Worm (Caenorhabditis elegans) whole organism, L2 larva: Measurements from ENCODE around the gene R08E3.3.

Experiments
- C34F6.9 ChIP-seq: fragments of 150-350 bp; optimal IDR thresholded peaks from 2 replicates; lab custom pipeline; 2014; ENCODE audit warnings: missing biosample characterization, missing genetic modification characterization
- F13H6.1 ChIP-seq: sonication (generic microtip); optimal IDR thresholded peaks from 2 replicates; lab custom pipeline; 2016; ENCODE audit warnings: missing genetic modification characterization, missing compliant biosample characterization
- Y55F3AM.14 ChIP-seq: fragments of 200-800 bp; sonication (Bioruptor generic); optimal IDR thresholded peaks from 2 replicates; lab custom pipeline; 2018; ENCODE audit warnings: mild to moderate bottlenecking, missing genetic modification characterization, missing compliant biosample characterization
- ZK546.5 ChIP-seq: sonication (generic microtip); optimal IDR thresholded peaks from 2 replicates; lab custom pipeline; 2017; ENCODE audit warnings: missing biosample characterization, missing genetic modification characterization
- alr-1 ChIP-seq: fragments of 150-350 bp; optimal IDR thresholded peaks from 2 replicates; lab custom pipeline; 2014; ENCODE audit warnings: missing biosample characterization, missing genetic modification characterization
- ama-1 ChIP-seq: fragments of 150-350 bp; optimal IDR thresholded peaks from 2 replicates; lab custom pipeline; 2018; ENCODE audit warnings: inconsistent platforms
- blmp-1 ChIP-seq: sonication (generic microtip); optimal IDR thresholded peaks from 2 replicates; lab custom pipeline; 2017; ENCODE audit warnings: missing genetic modification characterization, mild to moderate bottlenecking, missing compliant biosample characterization, antibody characterized with exemption, moderate library complexity; ENCODE audit not compliant: insufficient read depth
- ceh-16 ChIP-seq: fragments of 150-350 bp; optimal IDR thresholded peaks from 2 replicates; lab custom pipeline; 2014; ENCODE audit warnings: missing biosample characterization, missing genetic modification characterization
- ceh-82 ChIP-seq: fragments of 150-350 bp; optimal IDR thresholded peaks from 2 replicates; lab custom pipeline; 2014; ENCODE audit warnings: missing biosample characterization, missing genetic modification characterization
- crh-2 ChIP-seq: sonication (generic microtip); optimal IDR thresholded peaks from 2 replicates; lab custom pipeline; 2017; ENCODE audit warnings: missing biosample characterization, missing genetic modification characterization
- egl-27 ChIP-seq: sonication (generic microtip); optimal IDR thresholded peaks from 3 replicates; lab custom pipeline; 2017; ENCODE audit warnings: missing biosample characterization, missing genetic modification reagents, missing genetic modification characterization
- elt-1 ChIP-seq: fragments of 150-350 bp; optimal IDR thresholded peaks from 2 replicates; lab custom pipeline; 2014; ENCODE audit warnings: missing biosample characterization, missing genetic modification characterization
- elt-3 ChIP-seq: sonication (generic microtip); optimal IDR thresholded peaks from 2 replicates; lab custom pipeline; 2017; ENCODE audit warnings: missing biosample characterization, missing genetic modification characterization
- fos-1 ChIP-seq: fragments of 150-350 bp; optimal IDR thresholded peaks from 2 replicates; lab custom pipeline; 2014; ENCODE audit warnings: missing biosample characterization, missing genetic modification characterization
- gmeb-1 ChIP-seq: fragments of 150-350 bp; optimal IDR thresholded peaks from 2 replicates; lab custom pipeline; 2014; ENCODE audit warnings: missing biosample characterization, missing genetic modification characterization
- lin-11 ChIP-seq: fragments of 150-350 bp; sonication (generic microtip); optimal IDR thresholded peaks from 2 replicates; lab custom pipeline; 2014; ENCODE audit warnings: missing biosample characterization, missing genetic modification characterization, inconsistent platforms, mixed read lengths
- lin-13 ChIP-seq: fragments of 150-350 bp; optimal IDR thresholded peaks from 2 replicates; lab custom pipeline; 2014; ENCODE audit warnings: missing biosample characterization, missing genetic modification reagents, missing genetic modification characterization
- lin-39 ChIP-seq: fragments of 150-350 bp; optimal IDR thresholded peaks from 2 replicates; lab custom pipeline; 2014; ENCODE audit warnings: missing biosample characterization, missing genetic modification reagents, missing genetic modification characterization
- lsy-2 ChIP-seq, 2 experiments: fragments of 150-350 bp in 1 of 2; sonication (generic microtip) in 1 of 2; optimal IDR thresholded peaks; 2 replicates each; lab custom pipeline; 2014 to 2017; ENCODE audit warnings: missing biosample characterization in 2 of 2, missing genetic modification characterization in 2 of 2
- mbf-1 ChIP-seq: sonication (generic microtip); optimal IDR thresholded peaks from 2 replicates; lab custom pipeline; 2017; ENCODE audit warnings: missing biosample characterization, missing genetic modification characterization
- nhr-10 ChIP-seq: sonication (generic microtip); optimal IDR thresholded peaks from 2 replicates; lab custom pipeline; 2017; ENCODE audit warnings: missing biosample characterization, missing genetic modification characterization
- nhr-11 ChIP-seq: fragments of 150-350 bp; optimal IDR thresholded peaks from 2 replicates; lab custom pipeline; 2014; ENCODE audit warnings: missing biosample characterization, missing genetic modification characterization
- nhr-12 ChIP-seq: fragments of 150-350 bp; optimal IDR thresholded peaks from 2 replicates; lab custom pipeline; 2014; ENCODE audit warnings: missing biosample characterization, missing genetic modification characterization
- nhr-129 ChIP-seq: fragments of 150-350 bp; optimal IDR thresholded peaks from 2 replicates; lab custom pipeline; 2014; ENCODE audit warnings: missing biosample characterization, missing genetic modification characterization
- nhr-237 ChIP-seq: fragments of 150-350 bp; optimal IDR thresholded peaks from 2 replicates; lab custom pipeline; 2014; ENCODE audit warnings: missing biosample characterization, missing genetic modification characterization
- peb-1 ChIP-seq: fragments of 150-350 bp; optimal IDR thresholded peaks from 2 replicates; lab custom pipeline; 2014; ENCODE audit warnings: missing biosample characterization, missing genetic modification characterization
- sem-4 ChIP-seq: fragments of 150-350 bp; optimal IDR thresholded peaks from 2 replicates; lab custom pipeline; 2014; ENCODE audit warnings: missing biosample characterization, missing genetic modification reagents, missing genetic modification characterization
- sma-3 ChIP-seq: sonication (generic microtip); optimal IDR thresholded peaks from 2 replicates; lab custom pipeline; 2016; ENCODE audit warnings: missing genetic modification reagents, missing genetic modification characterization, missing compliant biosample characterization
- sma-9 ChIP-seq, 2 experiments: fragments of 150-350 bp in 1 of 2; sonication (generic microtip) in 1 of 2; optimal IDR thresholded peaks; 2 replicates each; lab custom pipeline; 2014 to 2016; ENCODE audit warnings: missing genetic modification characterization in 2 of 2, mild to moderate bottlenecking in 1 of 2, missing biosample characterization in 1 of 2, missing compliant biosample characterization in 1 of 2, missing genetic modification reagents in 1 of 2, moderate library complexity in 1 of 2
- snpc-4 ChIP-seq: fragments of 150-350 bp; optimal IDR thresholded peaks from 2 replicates; lab custom pipeline; 2014; ENCODE audit warnings: missing biosample characterization, missing genetic modification characterization
- unc-39 ChIP-seq: fragments of 150-350 bp; optimal IDR thresholded peaks from 2 replicates; lab custom pipeline; 2014; ENCODE audit warnings: missing biosample characterization, missing genetic modification characterization
- unc-55 ChIP-seq: fragments of 150-350 bp; sonication (generic microtip); optimal IDR thresholded peaks from 3 replicates; lab custom pipeline; 2014; ENCODE audit warnings: missing biosample characterization, missing genetic modification reagents, missing genetic modification characterization
- unc-62 ChIP-seq: fragments of 150-350 bp; optimal IDR thresholded peaks from 2 replicates; lab custom pipeline; 2014; ENCODE audit warnings: missing biosample characterization, missing genetic modification reagents, missing genetic modification characterization
- zag-1 ChIP-seq: fragments of 150-350 bp; optimal IDR thresholded peaks from 2 replicates; lab custom pipeline; 2014; ENCODE audit warnings: missing biosample characterization, missing genetic modification characterization
- ztf-1 ChIP-seq: fragments of 200-800 bp; sonication (Bioruptor generic); conservative IDR thresholded peaks from 2 replicates; pipeline ENCODE4 v1.3.6; 2022; ENCODE audit warnings: missing genetic modification characterization, missing compliant biosample characterization
- ztf-11 ChIP-seq: sonication (generic microtip); optimal IDR thresholded peaks from 2 replicates; lab custom pipeline; 2017; ENCODE audit warnings: missing biosample characterization, missing genetic modification characterization
- ztf-4 ChIP-seq: fragments of 150-350 bp; optimal IDR thresholded peaks from 2 replicates; lab custom pipeline; 2014; ENCODE audit warnings: missing biosample characterization, missing genetic modification characterization

The R08E3.3 gene

DNA sequence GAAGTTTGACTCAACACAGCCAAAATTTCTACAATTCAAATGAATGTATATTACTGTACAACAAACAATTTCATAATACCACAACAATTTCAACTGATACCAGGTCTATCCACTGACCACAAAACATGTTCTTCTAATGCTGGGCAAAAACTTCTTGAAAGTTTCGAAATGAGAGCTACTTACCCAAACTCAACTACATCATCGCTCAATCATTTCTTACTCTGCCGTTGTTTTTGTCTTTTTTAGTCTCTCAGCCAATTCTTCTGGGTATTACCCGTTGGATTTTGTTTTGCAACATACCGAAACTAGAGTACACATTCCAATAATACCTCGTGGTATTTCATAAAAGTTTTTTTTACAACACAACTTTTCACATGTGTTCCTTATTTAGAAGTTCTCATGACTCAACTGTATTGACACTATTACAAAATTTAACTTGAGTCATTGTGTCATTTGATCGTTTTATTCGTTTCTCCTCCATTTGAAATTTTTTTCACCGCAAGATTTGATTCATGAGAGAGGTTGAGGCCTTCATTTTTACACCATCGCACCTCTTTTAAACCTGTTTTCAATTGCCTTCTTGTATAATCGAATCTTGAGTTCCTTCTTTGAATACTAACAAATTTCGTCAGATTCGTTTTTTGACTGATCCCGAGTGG lies 35.1 kb upstream of the R08E3.3 start, which contains the start of gene F43C9.2:
F43C9.2 (plus strand) TSS at position 497 of the 659 bp plus-strand sequence.
- TF ChIP-seq C34F6.9 (tag; lab: Kevin White, UChicago): peak; percentile 26
- TF ChIP-seq nhr-129 (tag; lab: Kevin White, UChicago): peak; percentile 53
- TF ChIP-seq lin-11: no peak
- TF ChIP-seq unc-55: peak; percentile 52

DNA sequence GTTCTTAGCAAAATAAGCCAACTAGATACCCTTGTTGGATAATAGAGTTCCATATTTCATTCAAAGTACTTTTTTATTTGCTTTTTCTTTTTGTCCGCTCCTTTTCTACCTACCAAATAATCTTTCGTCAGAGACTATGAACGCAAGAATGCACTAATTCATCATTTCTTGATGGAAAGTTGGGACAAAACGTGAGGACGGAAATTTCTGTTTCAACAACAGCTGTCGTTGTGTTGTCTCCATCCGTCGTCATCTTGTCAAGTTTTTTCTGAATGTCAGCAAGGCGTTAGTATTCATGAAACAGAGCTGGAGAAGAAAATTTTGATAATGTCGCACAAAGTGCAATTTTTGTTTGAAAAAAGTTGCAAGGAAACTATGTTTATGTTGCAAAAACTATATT lies 33.6 kb upstream of the R08E3.3 start:
- no peak for TF ChIP-seq sma-9 (GFP tag; optimal IDR thresholded peaks at IDR 0.05; lab: Kevin White, UChicago)
- TF ChIP-seq sma-9 (tag; optimal IDR thresholded peaks at IDR 0.05; lab: Kevin White, UChicago): no peak
- TF ChIP-seq unc-55: peak; percentile 23

DNA sequence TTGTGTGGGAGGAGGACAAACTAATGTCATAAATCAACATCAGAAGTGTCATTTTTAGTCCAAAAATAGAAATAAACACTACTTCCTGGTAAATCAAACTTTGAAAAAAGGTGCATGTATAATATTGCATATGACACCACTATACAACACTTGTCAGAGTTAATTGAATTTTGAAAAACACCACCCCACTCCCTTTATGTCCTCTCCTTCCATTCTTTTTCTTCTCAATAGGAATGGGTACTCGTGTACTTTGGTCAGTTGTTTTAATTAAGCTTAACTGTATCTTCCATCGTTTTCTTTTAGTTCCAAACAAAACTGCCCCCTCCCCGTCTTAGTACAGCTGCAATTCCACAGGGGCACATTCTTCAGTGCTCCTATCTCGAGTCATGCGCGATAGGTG lies 30.9 kb upstream of the R08E3.3 start:
- no peak for TF ChIP-seq ceh-16 (tag; lab: Kevin White, UChicago)
- peak; percentile 9 for TF ChIP-seq C34F6.9 (tag; lab: Kevin White, UChicago)

ce11 chrX:4788958-4789357 lies 29.4 kb upstream of the R08E3.3 start:
- TF ChIP-seq alr-1 (no peak), fos-1 (tag; lab: Kevin White, UChicago) (peak; percentile 50), nhr-11 (no peak), nhr-12 (tag; lab: Kevin White, UChicago) (no peak), ama-1 (lab: Kevin White, UChicago) (no peak), ZK546.5 (tag; lab: Kevin White, UChicago) (no peak), sma-9 (GFP tag; optimal IDR thresholded peaks at IDR 0.05; lab: Kevin White, UChicago) (peak; percentile 61), sma-9 (tag; optimal IDR thresholded peaks at IDR 0.05; lab: Kevin White, UChicago) (no peak), lin-13 (GFP tag; lab: Kevin White, UChicago) (peak; percentile 29), gmeb-1 (tag; lab: Kevin White, UChicago) (peak; percentile 11), F13H6.1 (tag; lab: Kevin White, UChicago) (peak; percentile 32), lin-11 (no peak), ztf-1 (no peak), C34F6.9 (tag; lab: Kevin White, UChicago) (peak; percentile 41), Y55F3AM.14 (GFP tag; lab: Kevin White, UChicago) (no peak), sma-3 (GFP tag; lab: Kevin White, UChicago) (peak; percentile 12), nhr-10 (tag; lab: Kevin White, UChicago) (no peak), ztf-11 (tag; lab: Kevin White, UChicago) (no peak), snpc-4 (no peak), unc-55 (peak; percentile 17), lsy-2 (tag; optimal IDR thresholded peaks at IDR 0.05; lab: Kevin White, UChicago) (peak in 1 of 2 experiments; percentile 17), ztf-4 (no peak), nhr-129 (tag; lab: Kevin White, UChicago) (peak; percentile 80)

- TF ChIP-seq elt-1 (tag; lab: Kevin White, UChicago): no peak
Measured at ce11 chrX:4790614-4791013, 27.8 kb upstream of the R08E3.3 start.

DNA sequence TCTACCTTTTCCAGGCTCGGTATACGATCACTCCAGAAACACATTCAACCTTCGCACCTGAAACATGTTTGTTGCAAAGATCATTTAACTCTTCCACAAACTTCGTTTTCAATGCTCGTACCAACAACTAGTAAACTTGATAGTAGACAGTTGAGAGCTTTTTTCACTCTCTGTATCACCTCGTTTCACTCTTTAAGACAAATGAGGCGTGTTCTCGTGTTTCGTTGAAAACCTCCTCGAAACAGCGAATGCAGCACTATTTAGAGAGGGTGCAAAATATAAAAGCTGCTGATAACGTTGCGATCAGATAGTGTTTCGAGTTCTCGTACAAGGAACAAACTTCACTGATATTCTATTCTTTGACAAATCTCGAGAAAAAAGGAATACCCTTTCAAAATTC lies 25.4 kb upstream of the R08E3.3 start, which contains the start of gene F43C9.1:
F43C9.1 (plus strand) TSS at position 301 of the 400 bp plus-strand sequence.
- TF ChIP-seq ceh-82 (no peak), unc-62 (GFP tag; lab: Kevin White, UChicago) (no peak), lin-39 (tag; lab: Kevin White, UChicago) (no peak)

DNA sequence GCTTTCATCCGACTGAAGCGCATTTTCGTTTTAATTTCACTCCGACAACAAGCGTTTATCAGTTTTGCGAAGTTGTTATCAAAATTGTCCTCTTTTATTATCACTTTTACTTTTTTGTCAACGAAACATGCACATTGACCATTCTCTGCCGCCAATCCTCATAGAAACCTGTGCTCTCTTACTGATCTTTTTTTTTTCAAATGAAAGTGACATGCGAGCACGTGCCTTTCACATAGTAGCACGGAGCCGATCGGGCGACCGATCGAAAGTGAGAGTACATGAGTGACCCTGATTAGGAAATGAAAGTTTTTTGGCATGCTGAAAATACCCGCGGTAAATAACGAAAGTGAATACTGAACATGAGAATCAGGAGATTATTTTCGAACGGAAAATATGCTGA lies 24.3 kb upstream of the R08E3.3 start:
- TF ChIP-seq blmp-1 (tag; lab: Kevin White, UChicago) (peak; percentile 91), snpc-4 (no peak), nhr-10 (tag; lab: Kevin White, UChicago) (no peak), egl-27 (tag; lab: Kevin White, UChicago) (peak; percentile 11), zag-1 (no peak), lin-11 (no peak), sem-4 (tag; lab: Kevin White, UChicago) (no peak), sma-9 (GFP tag; optimal IDR thresholded peaks at IDR 0.05; lab: Kevin White, UChicago) (peak; percentile 53), sma-9 (tag; optimal IDR thresholded peaks at IDR 0.05; lab: Kevin White, UChicago) (no peak), sma-3 (GFP tag; lab: Kevin White, UChicago) (peak; percentile 41), ztf-1 (no peak), mbf-1 (tag; lab: Kevin White, UChicago) (no peak), crh-2 (tag; lab: Kevin White, UChicago) (peak; percentile 63), lin-13 (GFP tag; lab: Kevin White, UChicago) (no peak), C34F6.9 (tag; lab: Kevin White, UChicago) (no peak), nhr-12 (tag; lab: Kevin White, UChicago) (no peak), nhr-129 (tag; lab: Kevin White, UChicago) (no peak), unc-39 (tag; lab: Kevin White, UChicago) (no peak), peb-1 (tag; lab: Kevin White, UChicago) (no peak), lsy-2 (tag; optimal IDR thresholded peaks at IDR 0.05; lab: Kevin White, UChicago) (no peak), ceh-82 (no peak), elt-3 (tag; lab: Kevin White, UChicago) (no peak), F13H6.1 (tag; lab: Kevin White, UChicago) (peak; percentile 88), nhr-237 (tag; lab: Kevin White, UChicago) (no peak), gmeb-1 (tag; lab: Kevin White, UChicago) (peak; percentile 75)
